Fruit fly (Drosophila melanogaster) whole organism: ENCODE data around the gene up.

ENCODE experiments used
- CG8478 ChIP-seq: fragments of >200 bp; optimal IDR thresholded peaks from 2 replicates; lab custom pipeline; 2018; ENCODE audit warnings: inconsistent platforms
- Dll ChIP-seq: fragments of >200 bp; optimal IDR thresholded peaks from 2 replicates; lab custom pipeline; 2017
- EcR ChIP-seq, 2 experiments: fragments of >200 bp; optimal IDR thresholded peaks; 2 replicates each; lab custom pipeline; 2017; ENCODE audit warnings: missing biosample characterization in 2 of 2, missing genetic modification characterization in 2 of 2, missing genetic modification reagents in 2 of 2
- pan ChIP-seq: fragments of >200 bp; optimal IDR thresholded peaks from 2 replicates; lab custom pipeline; 2017
- usp ChIP-seq: fragments of >200 bp; optimal IDR thresholded peaks from 2 replicates; lab custom pipeline; 2017; ENCODE audit warnings: missing biosample characterization, missing genetic modification characterization, mixed read lengths

DNA sequence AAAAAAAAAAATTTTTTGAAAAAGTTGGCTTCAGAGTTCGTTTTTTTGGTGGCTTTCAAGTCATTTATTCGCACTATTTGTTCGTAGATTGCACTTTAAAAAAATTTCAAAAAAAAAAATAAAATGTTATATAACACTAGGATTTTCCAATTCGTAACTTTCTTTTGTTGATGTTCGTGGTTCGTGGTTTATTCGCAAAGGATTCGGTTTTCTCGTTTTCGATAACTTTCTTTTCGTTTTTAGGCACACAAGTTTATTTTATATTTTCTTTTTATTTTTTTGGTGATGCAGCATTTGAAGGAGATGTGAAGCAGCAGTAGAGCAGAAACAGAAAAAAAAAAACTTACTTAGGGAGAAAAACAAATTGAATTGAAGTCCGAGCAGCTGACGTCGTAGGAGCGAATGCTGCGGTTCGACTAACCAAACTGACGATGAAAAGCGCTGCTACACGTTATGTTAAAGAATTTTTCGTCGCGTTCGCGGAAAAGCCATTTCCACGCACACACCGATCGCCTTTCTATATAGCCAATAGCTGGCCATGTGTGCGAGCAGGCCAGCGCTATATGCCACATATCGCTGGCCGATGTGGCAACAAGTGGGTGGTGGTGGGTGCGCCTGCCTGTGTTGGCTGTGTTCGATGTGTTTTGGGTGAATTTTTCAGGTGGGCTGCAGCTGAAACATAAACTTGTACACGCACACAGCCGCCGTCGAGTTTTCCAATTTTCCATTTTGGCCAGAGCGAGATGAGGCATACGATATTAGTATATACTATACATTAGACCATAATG lies at the start of gene up:
- no peak for TF ChIP-seq pan (lab: Kevin White, UChicago)
- TF ChIP-seq Dll = no peak
- no peak for TF ChIP-seq EcR (GFP tag; optimal IDR thresholded peaks at IDR 0.05; lab: Kevin White, UChicago)
- TF ChIP-seq CG8478 (lab: Kevin White, UChicago) = no peak
- no peak for TF ChIP-seq usp (GFP tag; lab: Kevin White, UChicago)
